Worm (Caenorhabditis elegans): ENCODE measurements around the gene idpc-5.

Gene idpc-5

DNA sequence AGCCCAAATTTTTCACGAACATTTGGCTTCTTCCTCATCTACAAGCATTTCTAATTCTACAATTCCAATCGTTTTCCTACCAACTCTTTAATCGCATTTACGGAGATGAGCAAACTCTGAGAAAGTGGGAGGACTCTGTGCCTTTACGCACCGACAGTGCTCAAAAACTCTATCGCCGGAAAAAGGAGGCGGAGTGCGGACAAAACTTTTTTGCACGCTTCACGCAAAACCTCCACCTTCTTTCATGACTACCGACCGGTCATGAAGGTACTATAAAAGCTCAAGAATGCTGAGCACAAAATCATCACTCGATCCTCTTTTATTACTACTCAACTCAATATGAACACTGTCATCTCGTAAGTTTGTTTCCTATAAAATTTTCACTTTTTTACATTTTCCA, 2.4 kb upstream of the idpc-5 start, which contains the start of gene idpc-4:
idpc-4 (plus strand) TSS at position 301 of the 400 bp plus-strand sequence.
- TF ChIP-seq hlh-6 (tag; optimal IDR thresholded peaks at IDR 0.05): no peak
- TF ChIP-seq fkh-10 (GFP tag; optimal IDR thresholded peaks at IDR 0.05): no peak
- TF ChIP-seq hlh-15 (tag; optimal IDR thresholded peaks at IDR 0.05): no peak
- TF ChIP-seq rnt-1 (tag; optimal IDR thresholded peaks at IDR 0.05): no peak
- TF ChIP-seq fkh-6 (tag; optimal IDR thresholded peaks at IDR 0.05): no peak
- no peak for TF ChIP-seq pha-4 (tag; optimal IDR thresholded peaks at IDR 0.05)
- no peak for TF ChIP-seq unc-55 (GFP tag; optimal IDR thresholded peaks at IDR 0.05)
- no peak for TF ChIP-seq hlh-30 (tag; optimal IDR thresholded peaks at IDR 0.05; ENCODE audit: insufficient read depth)
- no peak for TF ChIP-seq nfya-1 (tag; optimal IDR thresholded peaks at IDR 0.05)
- no peak for TF ChIP-seq hlh-13 (GFP tag; optimal IDR thresholded peaks at IDR 0.05)
- TF ChIP-seq ztf-16 (tag; optimal IDR thresholded peaks at IDR 0.05): no peak
- no peak for TF ChIP-seq fax-1 (tag; optimal IDR thresholded peaks at IDR 0.05)
- no peak for TF ChIP-seq K09A11.1 (tag; optimal IDR thresholded peaks at IDR 0.05; ENCODE audit: insufficient read depth)
- no peak for TF ChIP-seq C38D4.7 (GFP tag; optimal IDR thresholded peaks at IDR 0.05)
- no peak for TF ChIP-seq madf-2 (tag; optimal IDR thresholded peaks at IDR 0.05)

- no peak for TF ChIP-seq nhr-232 (tag; optimal IDR thresholded peaks at IDR 0.05)
- no peak for TF ChIP-seq zip-5 (tag; optimal IDR thresholded peaks at IDR 0.05)
- TF ChIP-seq K02D7.2 (tag; optimal IDR thresholded peaks at IDR 0.05): no peak
- TF ChIP-seq fkh-10 (GFP tag; optimal IDR thresholded peaks at IDR 0.05): no peak
These were observed 1.3 kb downstream of the idpc-5 start for ce11 chrV:9621437-9621836.

ce11 chrV:9620417-9620816, 2.3 kb downstream of the idpc-5 start:
- TF ChIP-seq K02D7.2 (tag; optimal IDR thresholded peaks at IDR 0.05) (no peak), dmd-4 (tag; optimal IDR thresholded peaks at IDR 0.05; ENCODE audit: borderline replicate concordance) (no peak), hlh-30 (tag; optimal IDR thresholded peaks at IDR 0.05; ENCODE audit: insufficient read depth) (no peak), elt-2 (tag; optimal IDR thresholded peaks at IDR 0.05) (no peak), pax-1 (tag; optimal IDR thresholded peaks at IDR 0.05) (no peak), ceh-48 (tag; optimal IDR thresholded peaks at IDR 0.05) (no peak), F13H6.1 (tag; optimal IDR thresholded peaks at IDR 0.05) (no peak), ceh-18 (tag; optimal IDR thresholded peaks at IDR 0.05) (no peak), ceh-24 (tag; optimal IDR thresholded peaks at IDR 0.05) (no peak), ttx-3 (tag; optimal IDR thresholded peaks at IDR 0.05) (no peak), pat-9 (tag; optimal IDR thresholded peaks at IDR 0.05) (no peak), hlh-15 (tag; optimal IDR thresholded peaks at IDR 0.05) (no peak), unc-55 (GFP tag; optimal IDR thresholded peaks at IDR 0.05) (no peak), npax-4 (tag; optimal IDR thresholded peaks at IDR 0.05) (no peak), elt-4 (tag; optimal IDR thresholded peaks at IDR 0.05) (no peak), ztf-16 (tag; optimal IDR thresholded peaks at IDR 0.05) (no peak), C08G9.2 (tag; optimal IDR thresholded peaks at IDR 0.05) (no peak), nhr-232 (tag; optimal IDR thresholded peaks at IDR 0.05) (no peak), madf-2 (tag; optimal IDR thresholded peaks at IDR 0.05) (no peak), hlh-8 (tag; optimal IDR thresholded peaks at IDR 0.05) (no peak)

- no peak for TF ChIP-seq lin-11 (tag; optimal IDR thresholded peaks at IDR 0.05)
- no peak for TF ChIP-seq madf-2 (tag; optimal IDR thresholded peaks at IDR 0.05)
- no peak for TF ChIP-seq Y22D7AL.16 (tag; optimal IDR thresholded peaks at IDR 0.05)
- TF ChIP-seq sdc-2 (tag; optimal IDR thresholded peaks at IDR 0.05): no peak
- TF ChIP-seq unc-3 (GFP tag; conservative IDR thresholded peaks at IDR 0.05): no peak
- TF ChIP-seq unc-3 (tag; optimal IDR thresholded peaks at IDR 0.05): no peak
- no peak for TF ChIP-seq ceh-48 (tag; optimal IDR thresholded peaks at IDR 0.05)
- TF ChIP-seq pros-1 (tag; optimal IDR thresholded peaks at IDR 0.05): no peak
- TF ChIP-seq tbx-2 (tag; optimal IDR thresholded peaks at IDR 0.05): no peak
- TF ChIP-seq ceh-14 (tag; optimal IDR thresholded peaks at IDR 0.05): no peak
- TF ChIP-seq pag-3 (tag; optimal IDR thresholded peaks at IDR 0.05; ENCODE audit: borderline replicate concordance): no peak
- no peak for TF ChIP-seq ceh-31 (tag; optimal IDR thresholded peaks at IDR 0.05)
These were observed 2.9 kb downstream of the idpc-5 start, which contains the start of gene idpc-6 for ce11 chrV:9619850-9620249. Gene idpc-6, plus strand, starts transcription at chrV:9620150.

Measured in whole organism, late embryonic.